Worm (Caenorhabditis elegans): Measurements from ENCODE around the gene C14C6.3.

- TF ChIP-seq B0310.2 (tag; optimal IDR thresholded peaks at IDR 0.05) (no peak), tra-4 (tag; optimal IDR thresholded peaks at IDR 0.05) (no peak), ama-1 (optimal IDR thresholded peaks at IDR 0.05) (no peak), ets-7 (tag; optimal IDR thresholded peaks at IDR 0.05) (no peak)
Measured at ce11 chrV:541470-541869, 1.8 kb upstream of the C14C6.3 start.

Measured in whole organism, early embryonic.